Worm (Caenorhabditis elegans) whole organism, L1 larva: ENCODE data around the gene C42C1.3.
A peak's percentile ranks its signal among the peaks of the same experiment; 100 is the strongest.

ENCODE experiments used
- C16A3.4 ChIP-seq: fragments of 150-350 bp; optimal IDR thresholded peaks from 2 replicates; lab custom pipeline; 2014; ENCODE audit warnings: missing biosample characterization, missing genetic modification characterization
- C34B4.2 ChIP-seq: sonication (generic microtip); optimal IDR thresholded peaks from 2 replicates; lab custom pipeline; 2017; ENCODE audit warnings: mild to moderate bottlenecking, missing genetic modification characterization, missing compliant biosample characterization
- aha-1 ChIP-seq: fragments of 150-350 bp; optimal IDR thresholded peaks from 2 replicates; lab custom pipeline; 2014; ENCODE audit warnings: missing biosample characterization, missing genetic modification characterization
- blmp-1 ChIP-seq: fragments of 150-350 bp; optimal IDR thresholded peaks from 2 replicates; lab custom pipeline; 2014; ENCODE audit warnings: missing biosample characterization, missing genetic modification characterization
- dsc-1 ChIP-seq: sonication (generic microtip); optimal IDR thresholded peaks from 2 replicates; lab custom pipeline; 2016; ENCODE audit warnings: mild to moderate bottlenecking, missing genetic modification characterization, missing compliant biosample characterization
- efl-1 ChIP-seq, 4 experiments: fragments of 150-350 bp; optimal IDR thresholded peaks in 3 of 4; peaks in 1 of 4; 1 replicate in 1 of 4; 2 replicates in 3 of 4; lab custom pipeline; 2014; ENCODE audit warnings: missing biosample characterization in 2 of 4, missing genetic modification characterization in 2 of 4, missing genetic modification reagents in 2 of 4
- elt-2 ChIP-seq: sonication (generic microtip); optimal IDR thresholded peaks from 2 replicates; lab custom pipeline; 2016; ENCODE audit warnings: missing genetic modification characterization, mild to moderate bottlenecking, inconsistent platforms, missing compliant biosample characterization, missing genetic modification reagents
- ets-5 ChIP-seq: fragments of 200-800 bp; sonication (Bioruptor generic); IDR thresholded peaks from 2 replicates; pipeline ENCODE4 v1.3.6; 2022; ENCODE audit warnings: missing genetic modification characterization, missing compliant biosample characterization
- grh-1 ChIP-seq: fragments of 200-800 bp; sonication (Bioruptor generic); IDR thresholded peaks from 2 replicates; pipeline ENCODE4 v1.3.6; 2022; ENCODE audit warnings: missing genetic modification reagents, missing genetic modification characterization, missing compliant biosample characterization
- hlh-17 ChIP-seq: fragments of 200-800 bp; sonication (Bioruptor generic); optimal IDR thresholded peaks from 2 replicates; lab custom pipeline; 2018; ENCODE audit warnings: missing genetic modification characterization, mild to moderate bottlenecking, missing compliant biosample characterization, moderate library complexity, borderline replicate concordance
- lin-14 ChIP-seq: fragments of 200-800 bp; sonication (Bioruptor generic); optimal IDR thresholded peaks from 2 replicates; lab custom pipeline; 2018; ENCODE audit warnings: mild to moderate bottlenecking, missing genetic modification characterization, moderate library complexity, missing compliant biosample characterization
- lin-15B ChIP-seq: fragments of 150-350 bp; sonication (generic microtip); optimal IDR thresholded peaks from 3 replicates; lab custom pipeline; 2014; ENCODE audit warnings: missing biosample characterization, missing genetic modification characterization
- lin-39 ChIP-seq: fragments of 150-350 bp; optimal IDR thresholded peaks from 2 replicates; lab custom pipeline; 2014; ENCODE audit warnings: missing biosample characterization, missing genetic modification reagents, missing genetic modification characterization
- lir-3 ChIP-seq: sonication (generic microtip); optimal IDR thresholded peaks from 2 replicates; lab custom pipeline; 2016; ENCODE audit warnings: mild to moderate bottlenecking, missing genetic modification characterization, moderate library complexity, missing compliant biosample characterization; ENCODE audit not compliant: poor library complexity
- mab-9 ChIP-seq: fragments of 200-800 bp; sonication (Bioruptor generic); IDR thresholded peaks from 2 replicates; pipeline ENCODE4 v1.3.6; 2022; ENCODE audit warnings: missing genetic modification reagents, missing genetic modification characterization, missing compliant biosample characterization
- mef-2 ChIP-seq: fragments of 150-350 bp; optimal IDR thresholded peaks from 2 replicates; lab custom pipeline; 2014; ENCODE audit warnings: missing biosample characterization, missing genetic modification characterization
- nhr-11 ChIP-seq: fragments of 150-350 bp; optimal IDR thresholded peaks from 2 replicates; lab custom pipeline; 2014; ENCODE audit warnings: missing biosample characterization, missing genetic modification characterization
- nhr-12 ChIP-seq: sonication (generic microtip); optimal IDR thresholded peaks from 2 replicates; lab custom pipeline; 2017; ENCODE audit warnings: missing biosample characterization, missing genetic modification characterization
- nhr-20 ChIP-seq: sonication (generic microtip); optimal IDR thresholded peaks from 2 replicates; lab custom pipeline; 2016; ENCODE audit warnings: mild to moderate bottlenecking, missing genetic modification characterization, missing compliant biosample characterization
- nhr-237 ChIP-seq: fragments of 150-350 bp; optimal IDR thresholded peaks from 2 replicates; lab custom pipeline; 2014; ENCODE audit warnings: missing biosample characterization, missing genetic modification characterization
- nhr-28 ChIP-seq: fragments of 150-350 bp; optimal IDR thresholded peaks from 2 replicates; lab custom pipeline; 2014; ENCODE audit warnings: missing biosample characterization, missing genetic modification characterization
- nhr-71 ChIP-seq: sonication (generic microtip); optimal IDR thresholded peaks from 2 replicates; lab custom pipeline; 2016; ENCODE audit warnings: mild to moderate bottlenecking, missing genetic modification characterization, moderate library complexity, missing compliant biosample characterization
- nhr-84 ChIP-seq: sonication (generic microtip); optimal IDR thresholded peaks from 2 replicates; lab custom pipeline; 2017; ENCODE audit warnings: missing biosample characterization, missing genetic modification characterization
- nhr-85 ChIP-seq: sonication (generic microtip); peaks from one replicate; lab custom pipeline; 2016; ENCODE audit warnings: missing genetic modification characterization, inconsistent platforms, missing compliant biosample characterization
- nhr-90 ChIP-seq: sonication (generic microtip); optimal IDR thresholded peaks from 2 replicates; lab custom pipeline; 2016; ENCODE audit warnings: mild to moderate bottlenecking, missing genetic modification characterization, missing compliant biosample characterization; ENCODE audit not compliant: poor library complexity
- pag-3 ChIP-seq: sonication (generic microtip); optimal IDR thresholded peaks from 2 replicates; lab custom pipeline; 2017; ENCODE audit warnings: missing genetic modification characterization, mild to moderate bottlenecking, missing compliant biosample characterization, antibody characterized with exemption, borderline replicate concordance; ENCODE audit not compliant: insufficient read depth
- pqm-1 ChIP-seq: sonication (generic microtip); optimal IDR thresholded peaks from 3 replicates; lab custom pipeline; 2017; ENCODE audit warnings: missing biosample characterization, missing genetic modification characterization
- rnt-1 ChIP-seq: sonication (generic microtip); optimal IDR thresholded peaks from 2 replicates; lab custom pipeline; 2016; ENCODE audit warnings: mild to moderate bottlenecking, missing genetic modification characterization, moderate library complexity, missing compliant biosample characterization
- snu-23 ChIP-seq: sonication (generic microtip); optimal IDR thresholded peaks from 2 replicates; lab custom pipeline; 2016; ENCODE audit warnings: missing genetic modification characterization, missing compliant biosample characterization
- tlp-1 ChIP-seq: fragments of 150-350 bp; optimal IDR thresholded peaks from 2 replicates; lab custom pipeline; 2014; ENCODE audit warnings: missing biosample characterization, missing genetic modification characterization
- unc-130 ChIP-seq: fragments of 150-350 bp; optimal IDR thresholded peaks from 2 replicates; lab custom pipeline; 2017; ENCODE audit warnings: missing biosample characterization, missing genetic modification characterization, inconsistent platforms
- unc-62 ChIP-seq: fragments of 150-350 bp; optimal IDR thresholded peaks from 2 replicates; lab custom pipeline; 2014; ENCODE audit warnings: missing biosample characterization, missing genetic modification reagents, missing genetic modification characterization
- unc-86 ChIP-seq: sonication (generic microtip); optimal IDR thresholded peaks from 2 replicates; lab custom pipeline; 2016; ENCODE audit warnings: missing genetic modification characterization, missing compliant biosample characterization
- vab-15 ChIP-seq: sonication (generic microtip); optimal IDR thresholded peaks from 2 replicates; lab custom pipeline; 2017; ENCODE audit warnings: missing genotype, mild to moderate bottlenecking, missing genetic modification characterization, missing compliant biosample characterization
- zag-1 ChIP-seq: fragments of 150-350 bp; optimal IDR thresholded peaks from 2 replicates; lab custom pipeline; 2014; ENCODE audit warnings: missing biosample characterization, missing genetic modification characterization
- zip-4 ChIP-seq: fragments of 200-800 bp; sonication (Bioruptor generic); optimal IDR thresholded peaks from 2 replicates; lab custom pipeline; 2018; ENCODE audit warnings: mild to moderate bottlenecking, missing genetic modification characterization, moderate library complexity, missing compliant biosample characterization

Gene C42C1.3

DNA sequence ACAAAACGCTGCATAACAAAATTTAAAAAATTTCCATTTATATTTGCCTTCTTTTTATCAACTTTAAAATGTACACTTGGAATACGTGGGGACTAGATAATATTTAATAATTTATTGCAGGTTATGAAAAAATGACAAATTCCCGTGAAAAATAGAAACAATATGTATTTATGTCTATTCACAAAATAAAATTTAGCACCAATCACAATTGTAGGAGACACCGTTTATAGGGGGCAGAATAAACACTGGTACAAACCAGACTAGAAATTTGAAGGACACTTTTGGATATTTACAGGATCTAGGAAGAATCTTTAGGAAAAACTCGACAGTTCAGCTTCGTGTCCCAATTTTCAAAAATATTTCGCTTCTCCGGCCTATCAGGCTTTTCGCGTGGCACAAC, at the start of gene C42C1.3:
Gene C42C1.3 (minus strand): TSS at position 101 of the 400 bp plus-strand sequence.
- TF ChIP-seq grh-1 (GFP tag; lab: Robert Waterston, UW) = no peak
- TF ChIP-seq aha-1 = no peak
- TF ChIP-seq elt-2 (tag; lab: Kevin White, UChicago) = no peak
- TF ChIP-seq nhr-11 (tag; lab: Kevin White, UChicago) = no peak
- peak; percentile 42 for TF ChIP-seq nhr-85 (tag; lab: Kevin White, UChicago)

- TF ChIP-seq efl-1 (optimal IDR thresholded peaks at IDR 0.05; lab: Kevin White, UChicago) (no peak), efl-1 (GFP tag; optimal IDR thresholded peaks at IDR 0.05 in 1 of 2; lab: Kevin White, UChicago) (peak in 1 of 2 experiments; percentile 33), nhr-20 (no peak)
These were observed 41.3 kb upstream of the C42C1.3 start, which contains the start of gene oac-58 for ce11 chrIV:12311597-12311996. Gene oac-58 (minus strand): TSS chrIV:12311697.

DNA sequence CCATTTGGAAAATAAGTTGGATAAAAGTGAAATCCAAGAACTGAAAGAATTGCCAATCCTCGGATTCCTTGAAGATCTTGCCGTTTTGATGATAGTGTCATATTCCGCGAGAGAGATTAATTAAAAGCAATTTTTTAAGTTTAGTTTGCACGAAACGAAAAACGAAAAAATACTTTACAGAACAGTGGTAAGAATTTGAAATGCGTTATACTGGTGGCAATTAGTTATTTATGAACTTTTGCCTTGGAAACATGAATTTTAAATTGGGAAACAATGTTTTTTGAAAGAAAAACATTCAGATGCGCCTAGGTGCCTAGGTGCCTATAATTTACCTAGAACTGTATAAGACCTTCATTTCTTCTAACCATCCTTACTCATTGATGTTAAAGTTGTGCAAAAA, 37.4 kb upstream of the C42C1.3 start, which contains the start of gene oac-57:
Gene oac-57 (minus strand): TSS at position 101 of the 400 bp plus-strand sequence.
- no peak for TF ChIP-seq snu-23
- TF ChIP-seq C34B4.2 = no peak
- TF ChIP-seq nhr-237 (tag; lab: Kevin White, UChicago) = no peak
- no peak for TF ChIP-seq nhr-84
- no peak for TF ChIP-seq nhr-90
- no peak for TF ChIP-seq nhr-28 (tag; lab: Kevin White, UChicago)
- TF ChIP-seq zip-4 (GFP tag; lab: Kevin White, UChicago) = no peak
- no peak for TF ChIP-seq ets-5 (GFP tag; lab: Robert Waterston, UW)
- no peak for TF ChIP-seq vab-15 (tag; lab: Kevin White, UChicago)
- no peak for TF ChIP-seq C16A3.4 (tag; lab: Kevin White, UChicago)
- no peak for TF ChIP-seq nhr-12 (tag; lab: Kevin White, UChicago)
- TF ChIP-seq tlp-1 (tag; lab: Kevin White, UChicago) = no peak
- TF ChIP-seq rnt-1 (tag; lab: Kevin White, UChicago) = no peak
- no peak for TF ChIP-seq mef-2 (tag; lab: Kevin White, UChicago)
- TF ChIP-seq pag-3 (tag; lab: Kevin White, UChicago) = no peak

DNA sequence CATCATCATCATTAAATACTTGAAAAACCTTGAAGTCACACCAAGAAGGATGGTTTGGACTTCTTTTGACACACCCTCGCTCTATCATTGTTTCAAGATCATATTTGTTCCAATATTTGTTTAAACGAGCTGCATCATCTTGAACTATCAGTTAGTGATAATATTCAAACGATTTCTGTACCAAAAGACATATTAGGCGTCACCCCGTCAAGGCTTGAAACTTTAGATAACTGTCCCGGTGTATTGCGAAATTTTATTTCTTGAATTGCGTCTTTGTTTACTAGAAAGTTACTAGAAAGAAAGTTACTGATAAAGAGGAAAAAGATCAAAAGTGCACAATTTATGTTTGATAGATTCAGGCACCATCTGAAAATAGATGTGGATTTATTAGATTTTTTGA, 35.7 kb upstream of the C42C1.3 start:
- no peak for TF ChIP-seq unc-86
- peak; percentile 69 for TF ChIP-seq elt-2 (tag; lab: Kevin White, UChicago)

- TF ChIP-seq unc-62 (no peak), unc-130 (tag; lab: Kevin White, UChicago) (no peak), pqm-1 (tag; lab: Kevin White, UChicago) (no peak), nhr-71 (no peak), blmp-1 (tag; lab: Kevin White, UChicago) (no peak), zag-1 (no peak), lin-15B (no peak)
These were observed 34.5 kb upstream of the C42C1.3 start for ce11 chrIV:12304750-12305149.

- TF ChIP-seq lin-39 (tag; lab: Kevin White, UChicago) (no peak), mab-9 (GFP tag; lab: Robert Waterston, UW) (no peak), elt-2 (tag; lab: Kevin White, UChicago) (peak; percentile 43), dsc-1 (no peak), hlh-17 (no peak), lir-3 (tag; lab: Kevin White, UChicago) (no peak), lin-14 (GFP tag; lab: Kevin White, UChicago) (no peak)
- TF ChIP-seq, all 84 proteins: peak for 1
These were observed 32.6 kb upstream of the C42C1.3 start for ce11 chrIV:12302885-12303284.
